Worm (Caenorhabditis elegans) whole organism, L2 larva: ENCODE measurements around the gene ZK669.3.

Experiments
- Y55F3AM.14 ChIP-seq: fragments of 200-800 bp; sonication (Bioruptor generic); optimal IDR thresholded peaks from 2 replicates; lab custom pipeline; 2018; ENCODE audit warnings: mild to moderate bottlenecking, missing genetic modification characterization, missing compliant biosample characterization
- blmp-1 ChIP-seq: sonication (generic microtip); optimal IDR thresholded peaks from 2 replicates; lab custom pipeline; 2017; ENCODE audit warnings: missing genetic modification characterization, mild to moderate bottlenecking, missing compliant biosample characterization, antibody characterized with exemption, moderate library complexity; ENCODE audit not compliant: insufficient read depth
- ceh-16 ChIP-seq: fragments of 150-350 bp; optimal IDR thresholded peaks from 2 replicates; lab custom pipeline; 2014; ENCODE audit warnings: missing biosample characterization, missing genetic modification characterization
- elt-3 ChIP-seq: sonication (generic microtip); optimal IDR thresholded peaks from 2 replicates; lab custom pipeline; 2017; ENCODE audit warnings: missing biosample characterization, missing genetic modification characterization
- lin-13 ChIP-seq: fragments of 150-350 bp; optimal IDR thresholded peaks from 2 replicates; lab custom pipeline; 2014; ENCODE audit warnings: missing biosample characterization, missing genetic modification reagents, missing genetic modification characterization
- nhr-21 ChIP-seq: fragments of 150-350 bp; optimal IDR thresholded peaks from 2 replicates; lab custom pipeline; 2014; ENCODE audit warnings: missing biosample characterization, missing genetic modification characterization
- nhr-25 ChIP-seq: fragments of 150-350 bp; sonication (generic microtip); optimal IDR thresholded peaks from 3 replicates; lab custom pipeline; 2014; ENCODE audit warnings: missing biosample characterization, missing genetic modification characterization
- unc-62 ChIP-seq: fragments of 150-350 bp; optimal IDR thresholded peaks from 2 replicates; lab custom pipeline; 2014; ENCODE audit warnings: missing biosample characterization, missing genetic modification reagents, missing genetic modification characterization

- TF ChIP-seq lin-13 (GFP tag; lab: Kevin White, UChicago) = no peak
- no peak for TF ChIP-seq blmp-1 (tag; lab: Kevin White, UChicago)
- no peak for TF ChIP-seq nhr-25 (tag; lab: Kevin White, UChicago)
- no peak for TF ChIP-seq ceh-16 (tag; lab: Kevin White, UChicago)
- no peak for TF ChIP-seq elt-3
- no peak for TF ChIP-seq unc-62
- TF ChIP-seq Y55F3AM.14 (GFP tag; lab: Kevin White, UChicago) = no peak
- TF ChIP-seq nhr-21 (tag; lab: Kevin White, UChicago) = no peak
These were observed 42.5 kb downstream of the ZK669.3 start for ce11 chrII:7983454-7983853.
